Fruit fly (Drosophila melanogaster): ENCODE measurements around the gene CG8112.

DNA sequence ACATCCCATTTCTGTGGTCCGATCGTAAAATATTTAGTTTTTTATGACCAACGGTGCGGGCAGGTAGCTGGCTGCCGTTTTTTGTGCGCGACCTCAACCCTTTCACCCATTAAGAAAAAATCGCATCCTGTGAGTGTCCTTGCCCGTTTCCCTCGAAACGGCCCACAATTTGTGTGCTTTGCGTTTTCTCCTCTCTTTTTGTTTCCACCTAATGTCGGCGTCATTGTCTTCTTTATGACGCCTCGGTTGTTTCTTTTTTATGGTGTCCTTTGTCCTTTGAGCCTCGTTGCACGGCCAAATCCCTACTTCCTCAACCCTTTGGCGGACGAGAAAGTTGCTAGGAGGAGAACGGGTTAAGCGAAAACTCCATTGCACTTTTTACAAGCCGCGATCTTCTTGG lies 11.5 kb upstream of the CG8112 start:
- no peak for TF ChIP-seq psq (optimal IDR thresholded peaks at IDR 0.05)
- no peak for TF ChIP-seq h (optimal IDR thresholded peaks at IDR 0.05)
- TF ChIP-seq Myc (optimal IDR thresholded peaks at IDR 0.05), result no peak

Data from Kc167 (cell line).